Fruit fly (Drosophila melanogaster) whole organism, prepupa: ENCODE results near the gene Shawn.

Experiments
- Blimp-1 ChIP-seq: fragments of 200-800 bp; sonication (Bioruptor generic); optimal IDR thresholded peaks from 3 replicates; lab custom pipeline; 2017; ENCODE audit warnings: missing biosample characterization, missing genetic modification characterization, mild to moderate bottlenecking, moderate library complexity, missing genetic modification reagents
- CG10669 ChIP-seq: fragments of 200-800 bp; sonication (Bioruptor generic); optimal IDR thresholded peaks from 3 replicates; lab custom pipeline; 2018; ENCODE audit warnings: missing biosample characterization, mild to moderate bottlenecking, missing genetic modification characterization, moderate library complexity
- CG11294 ChIP-seq: fragments of 200-800 bp; sonication (Bioruptor generic); IDR thresholded peaks from 2 replicates; pipeline ENCODE4 v1.3.6; 2022; ENCODE audit warnings: missing biosample characterization, missing genetic modification characterization
- CG11762 ChIP-seq: fragments of 200-800 bp; sonication (Bioruptor generic); optimal IDR thresholded peaks from 3 replicates; lab custom pipeline; 2016; ENCODE audit warnings: missing biosample characterization, missing genetic modification characterization; ENCODE audit not compliant: insufficient read depth
- CG11902 ChIP-seq: fragments of 200-800 bp; sonication (Bioruptor generic); optimal IDR thresholded peaks from 3 replicates; lab custom pipeline; 2016; ENCODE audit warnings: missing biosample characterization, missing genetic modification characterization
- CG15336 ChIP-seq: fragments of 200-800 bp; sonication (Bioruptor generic); IDR thresholded peaks from 2 replicates; pipeline ENCODE4 v1.3.6; 2022; ENCODE audit warnings: missing biosample characterization, missing genetic modification characterization
- CG1621 ChIP-seq: fragments of 200-800 bp; sonication (Bioruptor generic); optimal IDR thresholded peaks from 3 replicates; lab custom pipeline; 2018; ENCODE audit warnings: missing biosample characterization, mild to moderate bottlenecking, missing genetic modification characterization
- CG16779 ChIP-seq: fragments of 200-800 bp; sonication (Bioruptor generic); optimal IDR thresholded peaks from 3 replicates; lab custom pipeline; 2017; ENCODE audit warnings: missing biosample characterization, mild to moderate bottlenecking, missing genetic modification characterization
- CG3032 ChIP-seq: fragments of 200-800 bp; optimal IDR thresholded peaks from 2 replicates; lab custom pipeline; 2019; ENCODE audit warnings: missing biosample characterization, mild to moderate bottlenecking, missing genetic modification characterization, moderate library complexity
- CG31627 ChIP-seq: fragments of 200-800 bp; sonication (Bioruptor generic); optimal IDR thresholded peaks from 3 replicates; lab custom pipeline; 2016; ENCODE audit warnings: missing biosample characterization, missing genetic modification characterization
- CG32006 ChIP-seq: fragments of 200-800 bp; sonication (Bioruptor generic); optimal IDR thresholded peaks from 3 replicates; lab custom pipeline; 2017; ENCODE audit warnings: missing biosample characterization, mild to moderate bottlenecking, missing genetic modification characterization
- CG34406 ChIP-seq: fragments of 200-800 bp; sonication (Bioruptor generic); optimal IDR thresholded peaks from 3 replicates; lab custom pipeline; 2016; ENCODE audit warnings: missing biosample characterization, missing genetic modification characterization
- CG3919 ChIP-seq: fragments of 200-800 bp; sonication (Bioruptor generic); optimal IDR thresholded peaks from 3 replicates; lab custom pipeline; 2016; ENCODE audit warnings: missing biosample characterization, missing genetic modification characterization
- CG4318 ChIP-seq: fragments of 200-800 bp; sonication (Bioruptor generic); optimal IDR thresholded peaks from 3 replicates; lab custom pipeline; 2017; ENCODE audit warnings: missing biosample characterization, mild to moderate bottlenecking, missing genetic modification characterization
- CG6163 ChIP-seq: fragments of 200-800 bp; sonication (Bioruptor generic); IDR thresholded peaks from 3 replicates; pipeline ENCODE4 v1.3.6; 2022; ENCODE audit warnings: missing biosample characterization, missing genetic modification characterization
- CG6276 ChIP-seq: fragments of 200-800 bp; sonication (Bioruptor generic); optimal IDR thresholded peaks from 2 replicates; lab custom pipeline; 2017; ENCODE audit warnings: missing biosample characterization, mild to moderate bottlenecking, missing genetic modification characterization
- CG6792 ChIP-seq: fragments of 200-800 bp; sonication (Bioruptor generic); optimal IDR thresholded peaks from 3 replicates; lab custom pipeline; 2016; ENCODE audit warnings: missing biosample characterization, missing genetic modification characterization
- CG6854 ChIP-seq: fragments of 200-800 bp; sonication (Bioruptor generic); optimal IDR thresholded peaks from 2 replicates; lab custom pipeline; 2017; ENCODE audit warnings: missing biosample characterization, mild to moderate bottlenecking, missing genetic modification characterization
- CG7368 ChIP-seq: fragments of 200-800 bp; sonication (Bioruptor generic); optimal IDR thresholded peaks from 3 replicates; lab custom pipeline; 2016; ENCODE audit warnings: missing biosample characterization, missing genetic modification characterization
- CG8119 ChIP-seq: fragments of 200-800 bp; sonication (Bioruptor generic); IDR thresholded peaks from 3 replicates; pipeline ENCODE4 v1.3.6; 2022; ENCODE audit warnings: missing biosample characterization, missing genetic modification characterization
- CG8319 ChIP-seq: fragments of 200-800 bp; sonication (Bioruptor generic); optimal IDR thresholded peaks from 3 replicates; lab custom pipeline; 2016; ENCODE audit warnings: missing biosample characterization, missing genetic modification characterization
- CG8632 ChIP-seq: fragments of 200-800 bp; sonication (Bioruptor generic); optimal IDR thresholded peaks from 3 replicates; lab custom pipeline; 2016; ENCODE audit warnings: missing biosample characterization, missing genetic modification characterization
- CG9139 ChIP-seq: fragments of 200-800 bp; sonication (Bioruptor generic); optimal IDR thresholded peaks from 3 replicates; lab custom pipeline; 2017; ENCODE audit warnings: missing biosample characterization, mild to moderate bottlenecking, missing genetic modification characterization
- Eip75B ChIP-seq: fragments of 200-800 bp; sonication (Bioruptor generic); optimal IDR thresholded peaks from 3 replicates; lab custom pipeline; 2016; ENCODE audit warnings: missing biosample characterization, missing genetic modification characterization
- Eip78C ChIP-seq: fragments of 200-800 bp; sonication (Bioruptor generic); peaks from one replicate; lab custom pipeline; 2016; ENCODE audit warnings: missing biosample characterization, missing genetic modification characterization
- Ets21C ChIP-seq: fragments of 200-800 bp; sonication (Bioruptor generic); optimal IDR thresholded peaks from 3 replicates; lab custom pipeline; 2016; ENCODE audit warnings: missing biosample characterization, missing genetic modification characterization
- Gug ChIP-seq: fragments of 200-800 bp; sonication (Bioruptor generic); IDR thresholded peaks from 2 replicates; pipeline ENCODE4 v1.3.6; 2022; ENCODE audit warnings: missing biosample characterization, missing genetic modification characterization
- Hr38 ChIP-seq: sonication (Bioruptor generic); optimal IDR thresholded peaks from 2 replicates; lab custom pipeline; 2016; ENCODE audit warnings: missing biosample characterization, missing genetic modification characterization
- Hr39 ChIP-seq: fragments of 200-800 bp; sonication (Bioruptor generic); optimal IDR thresholded peaks from 2 replicates; lab custom pipeline; 2016; ENCODE audit warnings: missing biosample characterization, missing genetic modification characterization
- Hr4 ChIP-seq: fragments of 200-800 bp; sonication (Bioruptor generic); optimal IDR thresholded peaks from 3 replicates; lab custom pipeline; 2016; ENCODE audit warnings: missing biosample characterization, missing genetic modification characterization
- Lpt ChIP-seq: fragments of 200-800 bp; sonication (Bioruptor generic); optimal IDR thresholded peaks from 3 replicates; lab custom pipeline; 2016; ENCODE audit warnings: missing biosample characterization, missing genetic modification characterization
- Met ChIP-seq: fragments of 200-800 bp; sonication (Bioruptor generic); optimal IDR thresholded peaks from 3 replicates; lab custom pipeline; 2016; ENCODE audit warnings: missing biosample characterization, missing genetic modification characterization
- OdsH ChIP-seq: fragments of 200-800 bp; sonication (Bioruptor generic); optimal IDR thresholded peaks from 3 replicates; lab custom pipeline; 2016; ENCODE audit warnings: missing biosample characterization, missing genetic modification characterization
- Smox ChIP-seq: fragments of 200-800 bp; sonication (Bioruptor generic); optimal IDR thresholded peaks from 3 replicates; lab custom pipeline; 2016; ENCODE audit warnings: missing biosample characterization, missing genetic modification characterization
- Sox102F ChIP-seq: fragments of 200-800 bp; sonication (Bioruptor generic); optimal IDR thresholded peaks from 2 replicates; lab custom pipeline; 2016; ENCODE audit warnings: missing biosample characterization, mild to moderate bottlenecking, missing genetic modification characterization
- Sox14 ChIP-seq: fragments of 200-800 bp; sonication (Bioruptor generic); optimal IDR thresholded peaks from 3 replicates; lab custom pipeline; 2016; ENCODE audit warnings: missing biosample characterization, missing genetic modification characterization
- achi ChIP-seq: fragments of 200-800 bp; sonication (Bioruptor generic); optimal IDR thresholded peaks from 3 replicates; lab custom pipeline; 2016; ENCODE audit warnings: missing biosample characterization, missing genetic modification characterization
- acj6 ChIP-seq: fragments of 200-800 bp; sonication (Bioruptor generic); optimal IDR thresholded peaks from 3 replicates; lab custom pipeline; 2016; ENCODE audit warnings: missing biosample characterization, missing genetic modification characterization
- cyc ChIP-seq: fragments of 200-800 bp; sonication (Bioruptor generic); optimal IDR thresholded peaks from 3 replicates; lab custom pipeline; 2016; ENCODE audit warnings: missing biosample characterization, missing genetic modification characterization
- dac ChIP-seq: fragments of 200-800 bp; sonication (Bioruptor generic); optimal IDR thresholded peaks from 2 replicates; lab custom pipeline; 2017; ENCODE audit warnings: missing biosample characterization, mild to moderate bottlenecking, missing genetic modification characterization
- eg ChIP-seq: fragments of 200-800 bp; sonication (Bioruptor generic); IDR thresholded peaks from 3 replicates; pipeline ENCODE4 v1.3.6; 2022; ENCODE audit warnings: missing biosample characterization, missing genetic modification characterization
- fd59A ChIP-seq: fragments of 200-800 bp; sonication (Bioruptor generic); optimal IDR thresholded peaks from 2 replicates; lab custom pipeline; 2017; ENCODE audit warnings: missing biosample characterization, mild to moderate bottlenecking, missing genetic modification characterization, missing genetic modification reagents
- fd85E ChIP-seq: fragments of 200-800 bp; sonication (Bioruptor generic); optimal IDR thresholded peaks from 3 replicates; lab custom pipeline; 2016; ENCODE audit warnings: missing biosample characterization, missing genetic modification characterization
- lz ChIP-seq: fragments of 200-800 bp; sonication (Bioruptor generic); optimal IDR thresholded peaks from 3 replicates; lab custom pipeline; 2016; ENCODE audit warnings: missing biosample characterization, missing genetic modification characterization
- net ChIP-seq: fragments of 200-800 bp; sonication (Bioruptor generic); optimal IDR thresholded peaks from 3 replicates; lab custom pipeline; 2016; ENCODE audit warnings: missing biosample characterization, missing genetic modification characterization
- pdm3 ChIP-seq: fragments of 200-800 bp; sonication (Bioruptor generic); optimal IDR thresholded peaks from 3 replicates; lab custom pipeline; 2016; ENCODE audit warnings: missing biosample characterization, missing genetic modification characterization
- salr ChIP-seq, 2 experiments: fragments of 200-800 bp; sonication (Bioruptor generic); optimal IDR thresholded peaks; 3 replicates each; lab custom pipeline; 2016 to 2018; ENCODE audit warnings: missing biosample characterization in 2 of 2, missing genetic modification characterization in 2 of 2, mild to moderate bottlenecking in 1 of 2
- spab ChIP-seq: fragments of 200-800 bp; sonication (Bioruptor generic); optimal IDR thresholded peaks from 2 replicates; lab custom pipeline; 2017; ENCODE audit warnings: missing biosample characterization, mild to moderate bottlenecking, missing genetic modification characterization, missing genetic modification reagents
- ss ChIP-seq, 2 experiments: fragments of 200-800 bp; sonication (Bioruptor generic); optimal IDR thresholded peaks; 2 replicates in 1 of 2; 3 replicates in 1 of 2; lab custom pipeline; 2017 to 2018; ENCODE audit warnings: mild to moderate bottlenecking in 2 of 2, missing biosample characterization in 2 of 2, missing genetic modification characterization in 2 of 2, moderate library complexity in 1 of 2
- topi ChIP-seq: fragments of 200-800 bp; sonication (Bioruptor generic); optimal IDR thresholded peaks from 3 replicates; lab custom pipeline; 2016; ENCODE audit warnings: missing biosample characterization, missing genetic modification characterization
- vri ChIP-seq: fragments of 200-800 bp; sonication (Bioruptor generic); optimal IDR thresholded peaks from 3 replicates; lab custom pipeline; 2016; ENCODE audit warnings: missing biosample characterization, mild to moderate bottlenecking, missing genetic modification characterization

Gene Shawn

dm6 chrX:19597684-19598363, 13.5 kb upstream of the Shawn start, which contains the start of gene RpS10b:
RpS10b (plus strand) TSS chrX:19598031.
- TF ChIP-seq CG4318 (GFP tag; lab: Kevin White, UChicago), result no peak
- TF ChIP-seq CG11902, result peak; percentile 57
- TF ChIP-seq salr (GFP tag; optimal IDR thresholded peaks at IDR 0.05; lab: Kevin White, UChicago), result peak; percentile 38 to 81
- TF ChIP-seq Sox14, result peak; percentile 79
- peak; percentile 84 for TF ChIP-seq vri (GFP tag; lab: Kevin White, UChicago)
- TF ChIP-seq CG6792 (GFP tag; lab: Kevin White, UChicago), result peak; percentile 81
- TF ChIP-seq Sox102F (GFP tag; lab: Kevin White, UChicago), result peak; percentile 88
- peak; percentile 94 for TF ChIP-seq Eip78C (GFP tag; lab: Kevin White, UChicago)
- TF ChIP-seq CG11762 (GFP tag; lab: Kevin White, UChicago), result peak; percentile 80
- peak; percentile 39 for TF ChIP-seq CG6276 (GFP tag; lab: Kevin White, UChicago)
- peak; percentile 84 for TF ChIP-seq lz (GFP tag; lab: Kevin White, UChicago)
- peak; percentile 87 for TF ChIP-seq eg (GFP tag; lab: Robert Waterston, UW)
- peak; percentile 89 for TF ChIP-seq CG9139 (GFP tag; lab: Kevin White, UChicago)
- peak; percentile 75 for TF ChIP-seq Eip75B (GFP tag; lab: Kevin White, UChicago)
- TF ChIP-seq ss (GFP tag; optimal IDR thresholded peaks at IDR 0.05; lab: Kevin White, UChicago), result peak; percentile 86 to 95
- TF ChIP-seq net, result peak; percentile 89
- TF ChIP-seq fd59A (GFP tag; lab: Kevin White, UChicago), result peak; percentile 74
- TF ChIP-seq achi (GFP tag; lab: Kevin White, UChicago), result peak; percentile 85
- TF ChIP-seq CG32006 (GFP tag; lab: Kevin White, UChicago), result peak; percentile 52
- peak; percentile 81 for TF ChIP-seq CG10669 (GFP tag; lab: Kevin White, UChicago)
- peak; percentile 76 for TF ChIP-seq OdsH (GFP tag; lab: Kevin White, UChicago)
- no peak for TF ChIP-seq dac (GFP tag; lab: Kevin White, UChicago)
- TF ChIP-seq fd85E (GFP tag; lab: Kevin White, UChicago), result peak; percentile 62
- TF ChIP-seq Smox (GFP tag; lab: Kevin White, UChicago), result peak; percentile 72
- TF ChIP-seq Ets21C (GFP tag; lab: Kevin White, UChicago), result peak; percentile 50
- peak; percentile 74 for TF ChIP-seq CG8319 (GFP tag; lab: Kevin White, UChicago)
- peak; percentile 83 for TF ChIP-seq pdm3 (GFP tag; lab: Kevin White, UChicago)
- peak; percentile 98 for TF ChIP-seq CG6854 (GFP tag; lab: Kevin White, UChicago)
- no peak for TF ChIP-seq Gug
- peak; percentile 73 for TF ChIP-seq CG1621 (tag; lab: Kevin White, UChicago)
- peak; percentile 89 for TF ChIP-seq topi (GFP tag; lab: Kevin White, UChicago)
- peak; percentile 47 for TF ChIP-seq CG3032
- TF ChIP-seq spab, result peak; percentile 63
- peak; percentile 89 for TF ChIP-seq CG6163
- TF ChIP-seq CG34406, result peak; percentile 87
- peak; percentile 86 for TF ChIP-seq CG7368
- TF ChIP-seq CG8632, result peak; percentile 84
- TF ChIP-seq CG15336 (GFP tag; lab: Robert Waterston, UW), result peak; percentile 45
- TF ChIP-seq CG8119 (GFP tag; lab: Robert Waterston, UW), result no peak
- peak; percentile 77 for TF ChIP-seq CG31627 (GFP tag; lab: Kevin White, UChicago)
- TF ChIP-seq CG11294 (GFP tag; lab: Robert Waterston, UW), result no peak
- peak; percentile 90 for TF ChIP-seq CG3919 (GFP tag; lab: Kevin White, UChicago)
- peak; percentile 84 for TF ChIP-seq cyc
- peak; percentile 51 for TF ChIP-seq Lpt (GFP tag; lab: Kevin White, UChicago)
- TF ChIP-seq CG16779 (tag; lab: Kevin White, UChicago), result peak; percentile 86
- peak; percentile 81 for TF ChIP-seq Blimp-1 (GFP tag; lab: Kevin White, UChicago)
- TF ChIP-seq Hr38 (GFP tag; lab: Kevin White, UChicago), result no peak
- peak; percentile 22 for TF ChIP-seq Hr4 (GFP tag; lab: Kevin White, UChicago)
- TF ChIP-seq acj6, result peak; percentile 79
- peak; percentile 90 for TF ChIP-seq Met (GFP tag; lab: Kevin White, UChicago)
- TF ChIP-seq Hr39 (GFP tag; lab: Kevin White, UChicago), result peak; percentile 77
